Worm (Caenorhabditis elegans): ENCODE measurements around the gene sodh-2.

sodh-2 gene

ce11 chrV:11933196-11934028, 42.4 kb upstream of the sodh-2 start, which contains the start of the genes aman-2 and F58H1.3:
Gene aman-2 (minus strand): TSS chrV:11933246.
Gene F58H1.3 (plus strand): TSS chrV:11933978.
- TF ChIP-seq sem-2 (GFP tag; optimal IDR thresholded peaks at IDR 0.05) (no peak), lsy-2 (tag; optimal IDR thresholded peaks at IDR 0.05) (peak; percentile 31), ces-1 (GFP tag; optimal IDR thresholded peaks at IDR 0.05) (peak; percentile 44), lin-32 (GFP tag; optimal IDR thresholded peaks at IDR 0.05) (peak; percentile 3), ceh-43 (GFP tag; optimal IDR thresholded peaks at IDR 0.05) (peak; percentile 21), cnd-1 (tag; optimal IDR thresholded peaks at IDR 0.05) (peak; percentile 51), bed-3 (GFP tag; optimal IDR thresholded peaks at IDR 0.05) (peak; percentile 8), blmp-1 (tag; optimal IDR thresholded peaks at IDR 0.05) (no peak), mep-1 (tag; optimal IDR thresholded peaks at IDR 0.05) (peak; percentile 46), nhr-237 (tag; optimal IDR thresholded peaks at IDR 0.05) (peak; percentile 81), ham-2 (GFP tag; optimal IDR thresholded peaks at IDR 0.05) (no peak), ceh-39 (tag; optimal IDR thresholded peaks at IDR 0.05) (peak; percentile 44), sptf-1 (tag; optimal IDR thresholded peaks at IDR 0.05) (peak; percentile 55), nhr-12 (tag; optimal IDR thresholded peaks at IDR 0.05) (no peak), tbx-8 (GFP tag; optimal IDR thresholded peaks at IDR 0.05) (no peak)

- TF ChIP-seq unc-39 (tag; optimal IDR thresholded peaks at IDR 0.05), result no peak
- TF ChIP-seq mls-2 (tag; optimal IDR thresholded peaks at IDR 0.05), result no peak
- TF ChIP-seq ham-2 (GFP tag; optimal IDR thresholded peaks at IDR 0.05), result no peak
- TF ChIP-seq snpc-4 (tag; optimal IDR thresholded peaks at IDR 0.05), result no peak
Observed at ce11 chrV:11929046-11929590, 38.1 kb upstream of the sodh-2 start, which contains the start of gene F58H1.2. Gene F58H1.2 (plus strand): TSS chrV:11929096.

DNA sequence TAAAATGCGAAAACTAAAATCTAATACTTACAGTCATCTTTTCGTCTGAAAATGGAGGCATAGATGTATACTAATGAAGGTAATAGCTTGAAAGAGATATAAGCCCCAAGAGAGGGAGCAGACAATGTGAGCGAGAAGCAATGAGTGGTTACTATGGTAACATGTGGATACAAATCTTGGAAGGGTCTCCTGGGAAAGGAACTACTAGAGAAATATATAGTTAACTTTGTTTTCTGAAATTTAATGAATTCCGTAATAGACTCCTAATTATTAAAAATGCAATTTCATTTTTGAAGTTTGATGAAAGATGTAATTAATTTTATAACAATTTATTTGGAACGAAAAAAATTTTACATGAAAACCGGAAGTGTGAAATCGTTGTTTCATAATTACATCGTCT, 36.3 kb upstream of the sodh-2 start, which contains the start of gene osm-6:
Gene osm-6, minus strand, starts transcription at position 101 of the 400 bp plus-strand sequence.
- TF ChIP-seq nhr-2 (tag; optimal IDR thresholded peaks at IDR 0.05), result no peak
- TF ChIP-seq ces-1 (GFP tag; optimal IDR thresholded peaks at IDR 0.05), result peak; percentile 1

DNA sequence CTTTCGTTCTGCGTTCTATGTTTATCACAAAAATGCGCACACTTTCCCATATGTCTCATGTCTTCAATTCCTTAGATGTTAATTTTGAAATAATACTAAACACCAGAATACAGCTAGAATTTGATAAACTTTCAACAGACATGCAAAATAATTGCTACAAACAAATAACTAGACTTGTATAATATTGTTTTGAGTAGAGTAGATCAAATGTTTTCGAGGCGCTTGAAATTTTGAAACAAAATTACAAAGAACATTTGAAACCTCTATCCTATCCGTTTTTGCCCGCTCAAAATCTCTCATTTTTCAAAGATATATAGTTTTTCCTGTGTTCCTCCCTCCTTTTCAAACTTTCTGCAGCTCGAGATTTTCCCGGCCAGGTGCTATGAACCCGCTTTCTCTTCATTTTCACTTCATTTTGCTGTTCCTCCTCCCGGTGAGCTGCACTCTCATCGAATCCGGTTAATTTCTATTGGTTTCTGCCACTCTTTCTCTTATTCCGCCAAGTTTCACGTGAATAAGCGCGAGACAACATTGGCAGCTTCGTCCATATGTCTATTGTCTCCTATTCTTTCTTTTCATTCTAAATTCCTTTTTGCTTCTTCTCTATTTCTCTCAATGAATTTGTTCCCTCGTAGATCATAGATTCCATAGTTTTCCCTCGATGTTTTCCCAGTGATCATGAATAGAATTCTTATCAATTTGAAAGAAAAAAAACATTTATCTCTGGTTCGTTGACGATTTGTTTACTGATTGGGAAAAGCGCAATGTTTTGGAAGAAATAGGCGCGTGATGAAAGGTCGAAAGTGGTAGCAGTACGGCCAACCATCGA, 30.9 kb upstream of the sodh-2 start:
- TF ChIP-seq ham-2 (GFP tag; optimal IDR thresholded peaks at IDR 0.05) (no peak), lsy-2 (tag; optimal IDR thresholded peaks at IDR 0.05) (no peak), ceh-39 (tag; optimal IDR thresholded peaks at IDR 0.05) (no peak), hlh-1 (tag; optimal IDR thresholded peaks at IDR 0.05) (peak; percentile 60), unc-62 (GFP tag; optimal IDR thresholded peaks at IDR 0.05) (peak; percentile 5), elt-3 (tag; optimal IDR thresholded peaks at IDR 0.05) (no peak), nhr-28 (tag; optimal IDR thresholded peaks at IDR 0.05) (no peak), ceh-43 (GFP tag; optimal IDR thresholded peaks at IDR 0.05) (no peak), unc-120 (tag; optimal IDR thresholded peaks at IDR 0.05; ENCODE audit: poor library complexity, severe bottlenecking) (peak; percentile 79), lin-13 (tag; optimal IDR thresholded peaks at IDR 0.05) (no peak), ztf-11 (tag; optimal IDR thresholded peaks at IDR 0.05) (no peak)

DNA sequence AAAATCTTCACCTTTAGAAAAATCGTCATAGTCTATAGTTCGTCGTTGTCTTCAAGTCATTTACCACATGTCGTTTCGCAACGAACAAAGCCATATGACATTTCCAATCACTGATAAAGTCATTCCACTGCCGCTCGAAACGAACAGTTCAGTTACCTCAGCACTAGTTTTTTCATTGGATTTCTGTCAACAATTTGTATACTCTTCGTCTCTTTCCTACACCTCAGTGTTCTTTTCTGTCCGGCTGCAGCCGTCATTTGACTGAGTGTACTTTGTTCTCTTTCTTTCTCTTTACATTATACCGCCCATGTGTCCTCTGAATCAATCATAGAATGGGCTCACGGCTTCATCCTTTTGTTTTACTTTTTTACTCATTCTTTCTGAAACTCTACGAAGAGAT, 30.2 kb upstream of the sodh-2 start:
- peak; percentile 28 for TF ChIP-seq unc-62 (GFP tag; optimal IDR thresholded peaks at IDR 0.05)
- no peak for TF ChIP-seq nhr-12 (tag; optimal IDR thresholded peaks at IDR 0.05)

DNA sequence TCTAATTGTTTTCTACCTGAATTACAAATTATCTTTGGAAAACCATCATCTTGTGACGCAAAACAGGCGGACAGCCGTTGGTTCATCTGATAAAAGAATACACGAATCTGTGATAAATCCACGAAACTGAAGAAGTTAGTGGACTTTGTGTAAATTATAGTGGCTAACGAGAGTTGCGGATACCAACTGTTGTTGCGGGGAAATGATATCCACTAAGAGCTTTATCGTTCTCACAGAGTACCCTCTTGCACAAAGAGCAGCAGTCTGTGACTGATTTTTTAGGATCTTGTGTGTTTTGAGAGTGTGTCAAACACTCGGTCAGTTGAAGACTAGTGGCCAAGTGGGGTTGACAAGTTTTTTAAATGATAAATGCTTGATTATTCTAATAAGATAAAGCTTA, 28.6 kb upstream of the sodh-2 start:
- no peak for TF ChIP-seq lin-13 (tag; optimal IDR thresholded peaks at IDR 0.05)
- no peak for TF ChIP-seq ham-2 (GFP tag; optimal IDR thresholded peaks at IDR 0.05)
- TF ChIP-seq nhr-76 (tag; optimal IDR thresholded peaks at IDR 0.05), result no peak
- peak; percentile 88 for TF ChIP-seq hlh-1 (tag; optimal IDR thresholded peaks at IDR 0.05)
- TF ChIP-seq pha-4 (tag; optimal IDR thresholded peaks at IDR 0.05), result no peak
- TF ChIP-seq mep-1 (tag; optimal IDR thresholded peaks at IDR 0.05), result no peak
- no peak for TF ChIP-seq unc-62 (GFP tag; optimal IDR thresholded peaks at IDR 0.05)
- no peak for TF ChIP-seq flh-1 (GFP tag; optimal IDR thresholded peaks at IDR 0.05)

All from whole organism, mixed stage, embryonic.